Fruit fly (Drosophila melanogaster): ENCODE measurements around the gene CG6770.

CG6770 gene

dm6 chr2L:12007331-12007791 lies 38.6 kb downstream of the CG6770 start (continued):
- TF ChIP-seq CG10366 (GFP tag; IDR thresholded peaks at IDR 0.05) = no peak
- TF ChIP-seq mam (GFP tag; optimal IDR thresholded peaks at IDR 0.05) = peak; percentile 12
- TF ChIP-seq Dek (tag; optimal IDR thresholded peaks at IDR 0.05) = peak; percentile 47
- TF ChIP-seq CG3838 (GFP tag; optimal IDR thresholded peaks at IDR 0.05) = peak; percentile 64
- no peak for TF ChIP-seq HLH3B (GFP tag; IDR thresholded peaks at IDR 0.05)
- TF ChIP-seq CG30431 (GFP tag; optimal IDR thresholded peaks at IDR 0.05) = no peak
- TF ChIP-seq fd102C (GFP tag; optimal IDR thresholded peaks at IDR 0.05) = peak; percentile 50
- no peak for TF ChIP-seq Usf (GFP tag; optimal IDR thresholded peaks at IDR 0.05)
- TF ChIP-seq CTCF (GFP tag; optimal IDR thresholded peaks at IDR 0.05) = peak; percentile 79
- TF ChIP-seq dati (GFP tag; IDR thresholded peaks at IDR 0.05) = no peak
- no peak for TF ChIP-seq Dbx (GFP tag; IDR thresholded peaks at IDR 0.05)
- TF ChIP-seq CG30020 (tag; optimal IDR thresholded peaks at IDR 0.05) = no peak
- no peak for TF ChIP-seq Elba2 (GFP tag; optimal IDR thresholded peaks at IDR 0.05)
- TF ChIP-seq corto (GFP tag; optimal IDR thresholded peaks at IDR 0.05) = no peak
- no peak for TF ChIP-seq CG16863 (GFP tag; optimal IDR thresholded peaks at IDR 0.05)
- no peak for TF ChIP-seq slp2 (GFP tag; optimal IDR thresholded peaks at IDR 0.05)
- no peak for TF ChIP-seq ham (GFP tag; IDR thresholded peaks at IDR 0.05)
- no peak for TF ChIP-seq CG8944 (GFP tag; optimal IDR thresholded peaks at IDR 0.05)
- TF ChIP-seq CG34376 (GFP tag; optimal IDR thresholded peaks at IDR 0.05) = peak; percentile 98
- peak; percentile 84 for TF ChIP-seq CG7987 (GFP tag; optimal IDR thresholded peaks at IDR 0.05)
- no peak for TF ChIP-seq H2.0 (GFP tag; IDR thresholded peaks at IDR 0.05)
- peak; percentile 24 for TF ChIP-seq CG12391 (tag; optimal IDR thresholded peaks at IDR 0.05)
- TF ChIP-seq dan (GFP tag; IDR thresholded peaks at IDR 0.05) = no peak
- TF ChIP-seq BtbVII (GFP tag; optimal IDR thresholded peaks at IDR 0.05) = peak; percentile 77
- TF ChIP-seq D (optimal IDR thresholded peaks at IDR 0.05) = peak; percentile 97
- peak; percentile 5 for TF ChIP-seq D (GFP tag; optimal IDR thresholded peaks at IDR 0.05)
- TF ChIP-seq D19A (tag; optimal IDR thresholded peaks at IDR 0.05) = peak; percentile 16
- TF ChIP-seq CG18619 (GFP tag; optimal IDR thresholded peaks at IDR 0.05) = peak; percentile 29
- no peak for TF ChIP-seq emc (GFP tag; optimal IDR thresholded peaks at IDR 0.05)
- TF ChIP-seq ro (GFP tag; IDR thresholded peaks at IDR 0.05) = no peak
- TF ChIP-seq B-H1 (GFP tag; IDR thresholded peaks at IDR 0.05) = no peak
- TF ChIP-seq CG17612 (GFP tag; IDR thresholded peaks at IDR 0.05) = no peak
- no peak for TF ChIP-seq fu2 (GFP tag; optimal IDR thresholded peaks at IDR 0.05)
- TF ChIP-seq ewg (GFP tag; optimal IDR thresholded peaks at IDR 0.05) = peak; percentile 68
- no peak for TF ChIP-seq TFAM (GFP tag; optimal IDR thresholded peaks at IDR 0.05)
- peak; percentile 99 for TF ChIP-seq pros (GFP tag; optimal IDR thresholded peaks at IDR 0.05)
- no peak for TF ChIP-seq klu (GFP tag; IDR thresholded peaks at IDR 0.05)
- TF ChIP-seq br (optimal IDR thresholded peaks at IDR 0.05) = no peak
- peak; percentile 89 for TF ChIP-seq Myb (GFP tag; optimal IDR thresholded peaks at IDR 0.05)
- peak; percentile 80 for TF ChIP-seq CG6854 (GFP tag; optimal IDR thresholded peaks at IDR 0.05)
- TF ChIP-seq dm (GFP tag; optimal IDR thresholded peaks at IDR 0.05) = peak; percentile 46
- TF ChIP-seq CG10462 (GFP tag; optimal IDR thresholded peaks at IDR 0.05) = no peak
- no peak for TF ChIP-seq C15 (GFP tag; IDR thresholded peaks at IDR 0.05)
- TF ChIP-seq CG7786 (GFP tag; optimal IDR thresholded peaks at IDR 0.05) = no peak
- peak; percentile 11 for TF ChIP-seq CG15696 (tag; optimal IDR thresholded peaks at IDR 0.05)
- no peak for TF ChIP-seq Sox102F (GFP tag; optimal IDR thresholded peaks at IDR 0.05)
- no peak for TF ChIP-seq CG9932 (GFP tag; IDR thresholded peaks at IDR 0.05)
- TF ChIP-seq gsb (GFP tag; IDR thresholded peaks at IDR 0.05) = no peak
- TF ChIP-seq esg (GFP tag; conservative IDR thresholded peaks at IDR 0.05) = no peak
- no peak for TF ChIP-seq vvl (GFP tag; IDR thresholded peaks at IDR 0.05)
- no peak for TF ChIP-seq fd3F (GFP tag; optimal IDR thresholded peaks at IDR 0.05)
- peak; percentile 51 for TF ChIP-seq Dad (GFP tag; optimal IDR thresholded peaks at IDR 0.05)
- peak in 1 of 2 experiments; percentile 92 for TF ChIP-seq tll (GFP tag; optimal IDR thresholded peaks at IDR 0.05)
- TF ChIP-seq vnd (GFP tag; IDR thresholded peaks at IDR 0.05; ENCODE audit: partially characterized antibody) = no peak
